Fruit fly (Drosophila melanogaster) whole organism, prepupa: ENCODE data around the gene CG4757.

ENCODE experiments used
- Blimp-1 ChIP-seq: fragments of 200-800 bp; sonication (Bioruptor generic); optimal IDR thresholded peaks from 3 replicates; lab custom pipeline; 2017; ENCODE audit warnings: missing biosample characterization, missing genetic modification characterization, mild to moderate bottlenecking, moderate library complexity, missing genetic modification reagents
- CG10631 ChIP-seq: fragments of 200-800 bp; sonication (Bioruptor generic); optimal IDR thresholded peaks from 2 replicates; lab custom pipeline; 2016; ENCODE audit warnings: missing biosample characterization, missing genetic modification characterization
- CG11294 ChIP-seq: fragments of 200-800 bp; sonication (Bioruptor generic); IDR thresholded peaks from 2 replicates; pipeline ENCODE4 v1.3.6; 2022; ENCODE audit warnings: missing biosample characterization, missing genetic modification characterization
- CG11762 ChIP-seq: fragments of 200-800 bp; sonication (Bioruptor generic); optimal IDR thresholded peaks from 3 replicates; lab custom pipeline; 2016; ENCODE audit warnings: missing biosample characterization, missing genetic modification characterization; ENCODE audit not compliant: insufficient read depth
- CG11902 ChIP-seq: fragments of 200-800 bp; sonication (Bioruptor generic); optimal IDR thresholded peaks from 3 replicates; lab custom pipeline; 2016; ENCODE audit warnings: missing biosample characterization, missing genetic modification characterization
- CG15336 ChIP-seq: fragments of 200-800 bp; sonication (Bioruptor generic); IDR thresholded peaks from 2 replicates; pipeline ENCODE4 v1.3.6; 2022; ENCODE audit warnings: missing biosample characterization, missing genetic modification characterization
- CG1621 ChIP-seq: fragments of 200-800 bp; sonication (Bioruptor generic); optimal IDR thresholded peaks from 3 replicates; lab custom pipeline; 2018; ENCODE audit warnings: missing biosample characterization, mild to moderate bottlenecking, missing genetic modification characterization
- CG32006 ChIP-seq: fragments of 200-800 bp; sonication (Bioruptor generic); optimal IDR thresholded peaks from 3 replicates; lab custom pipeline; 2017; ENCODE audit warnings: missing biosample characterization, mild to moderate bottlenecking, missing genetic modification characterization
- CG34406 ChIP-seq: fragments of 200-800 bp; sonication (Bioruptor generic); optimal IDR thresholded peaks from 3 replicates; lab custom pipeline; 2016; ENCODE audit warnings: missing biosample characterization, missing genetic modification characterization
- CG3919 ChIP-seq: fragments of 200-800 bp; sonication (Bioruptor generic); optimal IDR thresholded peaks from 3 replicates; lab custom pipeline; 2016; ENCODE audit warnings: missing biosample characterization, missing genetic modification characterization
- CG4318 ChIP-seq: fragments of 200-800 bp; sonication (Bioruptor generic); optimal IDR thresholded peaks from 3 replicates; lab custom pipeline; 2017; ENCODE audit warnings: missing biosample characterization, mild to moderate bottlenecking, missing genetic modification characterization
- CG6163 ChIP-seq: fragments of 200-800 bp; sonication (Bioruptor generic); IDR thresholded peaks from 3 replicates; pipeline ENCODE4 v1.3.6; 2022; ENCODE audit warnings: missing biosample characterization, missing genetic modification characterization
- CG6276 ChIP-seq: fragments of 200-800 bp; sonication (Bioruptor generic); optimal IDR thresholded peaks from 2 replicates; lab custom pipeline; 2017; ENCODE audit warnings: missing biosample characterization, mild to moderate bottlenecking, missing genetic modification characterization
- CG6792 ChIP-seq: fragments of 200-800 bp; sonication (Bioruptor generic); optimal IDR thresholded peaks from 3 replicates; lab custom pipeline; 2016; ENCODE audit warnings: missing biosample characterization, missing genetic modification characterization
- CG6854 ChIP-seq: fragments of 200-800 bp; sonication (Bioruptor generic); optimal IDR thresholded peaks from 2 replicates; lab custom pipeline; 2017; ENCODE audit warnings: missing biosample characterization, mild to moderate bottlenecking, missing genetic modification characterization
- CG7368 ChIP-seq: fragments of 200-800 bp; sonication (Bioruptor generic); optimal IDR thresholded peaks from 3 replicates; lab custom pipeline; 2016; ENCODE audit warnings: missing biosample characterization, missing genetic modification characterization
- CG8319 ChIP-seq: fragments of 200-800 bp; sonication (Bioruptor generic); optimal IDR thresholded peaks from 3 replicates; lab custom pipeline; 2016; ENCODE audit warnings: missing biosample characterization, missing genetic modification characterization
- CG8632 ChIP-seq: fragments of 200-800 bp; sonication (Bioruptor generic); optimal IDR thresholded peaks from 3 replicates; lab custom pipeline; 2016; ENCODE audit warnings: missing biosample characterization, missing genetic modification characterization
- CG9139 ChIP-seq: fragments of 200-800 bp; sonication (Bioruptor generic); optimal IDR thresholded peaks from 3 replicates; lab custom pipeline; 2017; ENCODE audit warnings: missing biosample characterization, mild to moderate bottlenecking, missing genetic modification characterization
- Eip75B ChIP-seq: fragments of 200-800 bp; sonication (Bioruptor generic); optimal IDR thresholded peaks from 3 replicates; lab custom pipeline; 2016; ENCODE audit warnings: missing biosample characterization, missing genetic modification characterization
- Eip78C ChIP-seq: fragments of 200-800 bp; sonication (Bioruptor generic); peaks from one replicate; lab custom pipeline; 2016; ENCODE audit warnings: missing biosample characterization, missing genetic modification characterization
- Ets21C ChIP-seq: fragments of 200-800 bp; sonication (Bioruptor generic); optimal IDR thresholded peaks from 3 replicates; lab custom pipeline; 2016; ENCODE audit warnings: missing biosample characterization, missing genetic modification characterization
- Ets96B ChIP-seq: fragments of 200-800 bp; optimal IDR thresholded peaks from 2 replicates; lab custom pipeline; 2019; ENCODE audit warnings: missing biosample characterization, mild to moderate bottlenecking, missing genetic modification characterization, moderate library complexity
- Hr38 ChIP-seq: sonication (Bioruptor generic); optimal IDR thresholded peaks from 2 replicates; lab custom pipeline; 2016; ENCODE audit warnings: missing biosample characterization, missing genetic modification characterization
- Hr4 ChIP-seq: fragments of 200-800 bp; sonication (Bioruptor generic); optimal IDR thresholded peaks from 3 replicates; lab custom pipeline; 2016; ENCODE audit warnings: missing biosample characterization, missing genetic modification characterization
- Met ChIP-seq: fragments of 200-800 bp; sonication (Bioruptor generic); optimal IDR thresholded peaks from 3 replicates; lab custom pipeline; 2016; ENCODE audit warnings: missing biosample characterization, missing genetic modification characterization
- OdsH ChIP-seq: fragments of 200-800 bp; sonication (Bioruptor generic); optimal IDR thresholded peaks from 3 replicates; lab custom pipeline; 2016; ENCODE audit warnings: missing biosample characterization, missing genetic modification characterization
- Smox ChIP-seq: fragments of 200-800 bp; sonication (Bioruptor generic); optimal IDR thresholded peaks from 3 replicates; lab custom pipeline; 2016; ENCODE audit warnings: missing biosample characterization, missing genetic modification characterization
- Sox14 ChIP-seq: fragments of 200-800 bp; sonication (Bioruptor generic); optimal IDR thresholded peaks from 3 replicates; lab custom pipeline; 2016; ENCODE audit warnings: missing biosample characterization, missing genetic modification characterization
- Sox15 ChIP-seq: fragments of 200-800 bp; sonication (Bioruptor generic); optimal IDR thresholded peaks from 3 replicates; lab custom pipeline; 2016; ENCODE audit warnings: missing biosample characterization, missing genetic modification characterization
- achi ChIP-seq: fragments of 200-800 bp; sonication (Bioruptor generic); optimal IDR thresholded peaks from 3 replicates; lab custom pipeline; 2016; ENCODE audit warnings: missing biosample characterization, missing genetic modification characterization
- acj6 ChIP-seq: fragments of 200-800 bp; sonication (Bioruptor generic); optimal IDR thresholded peaks from 3 replicates; lab custom pipeline; 2016; ENCODE audit warnings: missing biosample characterization, missing genetic modification characterization
- cyc ChIP-seq: fragments of 200-800 bp; sonication (Bioruptor generic); optimal IDR thresholded peaks from 3 replicates; lab custom pipeline; 2016; ENCODE audit warnings: missing biosample characterization, missing genetic modification characterization
- dac ChIP-seq: fragments of 200-800 bp; sonication (Bioruptor generic); optimal IDR thresholded peaks from 2 replicates; lab custom pipeline; 2017; ENCODE audit warnings: missing biosample characterization, mild to moderate bottlenecking, missing genetic modification characterization
- dsx ChIP-seq: fragments of 200-800 bp; optimal IDR thresholded peaks from 3 replicates; lab custom pipeline; 2019; ENCODE audit warnings: missing biosample characterization, mild to moderate bottlenecking, missing genetic modification characterization, moderate library complexity; ENCODE audit not compliant: poor library complexity, severe bottlenecking
- eg ChIP-seq: fragments of 200-800 bp; sonication (Bioruptor generic); IDR thresholded peaks from 3 replicates; pipeline ENCODE4 v1.3.6; 2022; ENCODE audit warnings: missing biosample characterization, missing genetic modification characterization
- esn ChIP-seq: fragments of 200-800 bp; sonication (Bioruptor generic); optimal IDR thresholded peaks from 2 replicates; lab custom pipeline; 2016; ENCODE audit warnings: missing biosample characterization, mild to moderate bottlenecking, missing genetic modification characterization, moderate library complexity
- fkh ChIP-seq: fragments of 200-800 bp; sonication (Bioruptor generic); optimal IDR thresholded peaks from 3 replicates; lab custom pipeline; 2017; ENCODE audit warnings: missing biosample characterization, mild to moderate bottlenecking, missing genetic modification characterization, moderate library complexity
- pdm3 ChIP-seq: fragments of 200-800 bp; sonication (Bioruptor generic); optimal IDR thresholded peaks from 3 replicates; lab custom pipeline; 2016; ENCODE audit warnings: missing biosample characterization, missing genetic modification characterization
- spab ChIP-seq: fragments of 200-800 bp; sonication (Bioruptor generic); optimal IDR thresholded peaks from 2 replicates; lab custom pipeline; 2017; ENCODE audit warnings: missing biosample characterization, mild to moderate bottlenecking, missing genetic modification characterization, missing genetic modification reagents
- svp ChIP-seq: fragments of 200-800 bp; sonication (Bioruptor generic); peaks from one replicate; lab custom pipeline; 2016; ENCODE audit warnings: missing biosample characterization, missing genetic modification characterization
- topi ChIP-seq: fragments of 200-800 bp; sonication (Bioruptor generic); optimal IDR thresholded peaks from 3 replicates; lab custom pipeline; 2016; ENCODE audit warnings: missing biosample characterization, missing genetic modification characterization
- vri ChIP-seq: fragments of 200-800 bp; sonication (Bioruptor generic); optimal IDR thresholded peaks from 3 replicates; lab custom pipeline; 2016; ENCODE audit warnings: missing biosample characterization, mild to moderate bottlenecking, missing genetic modification characterization

Gene CG4757

dm6 chr3R:11153799-11154273, 7.2 kb upstream of the CG4757 start, which contains the start of gene Ugt302K1 (continued):
- TF ChIP-seq pdm3 = no peak
- TF ChIP-seq CG8319 (GFP tag; lab: Kevin White, UChicago) = no peak
- no peak for TF ChIP-seq esn (GFP tag; lab: Kevin White, UChicago)
- TF ChIP-seq Ets96B (tag; lab: Kevin White, UChicago) = peak; percentile 67
- TF ChIP-seq CG6792 (GFP tag; lab: Kevin White, UChicago) = peak; percentile 19
- no peak for TF ChIP-seq CG6276 (GFP tag; lab: Kevin White, UChicago)
- peak; percentile 11 for TF ChIP-seq Sox14 (GFP tag; lab: Kevin White, UChicago)
- peak; percentile 4 for TF ChIP-seq CG7368 (GFP tag; lab: Kevin White, UChicago)
- peak; percentile 77; the same call in 2 of the 3 replicates for TF ChIP-seq CG6163
- TF ChIP-seq Smox (GFP tag; lab: Kevin White, UChicago) = peak; percentile 12
- peak; percentile 57 for TF ChIP-seq CG10631 (GFP tag; lab: Kevin White, UChicago)
- TF ChIP-seq CG32006 (GFP tag; lab: Kevin White, UChicago) = no peak
- no peak for TF ChIP-seq Hr4 (GFP tag; lab: Kevin White, UChicago)
- peak; percentile 58 for TF ChIP-seq dsx (GFP tag; lab: Kevin White, UChicago)
- peak; percentile 51 for TF ChIP-seq achi
- peak; percentile 11 for TF ChIP-seq CG11902
- peak; percentile 24 for TF ChIP-seq CG11762 (GFP tag; lab: Kevin White, UChicago)
- TF ChIP-seq CG3919 (GFP tag; lab: Kevin White, UChicago) = peak; percentile 61
- peak; percentile 45 for TF ChIP-seq spab
- TF ChIP-seq eg (GFP tag; lab: Robert Waterston, UW) = peak; percentile 77
- peak; percentile 81 for TF ChIP-seq svp (GFP tag; lab: Kevin White, UChicago)
- no peak for TF ChIP-seq CG6854 (GFP tag; lab: Kevin White, UChicago)
- peak; percentile 53 for TF ChIP-seq Met (GFP tag; lab: Kevin White, UChicago)
- TF ChIP-seq CG34406 (GFP tag; lab: Kevin White, UChicago) = peak; percentile 39
- no peak for TF ChIP-seq fkh (GFP tag; lab: Kevin White, UChicago)
- TF ChIP-seq Ets21C (GFP tag; lab: Kevin White, UChicago) = no peak
- TF ChIP-seq Blimp-1 (GFP tag; lab: Kevin White, UChicago) = peak; percentile 35
- TF ChIP-seq vri (GFP tag; lab: Kevin White, UChicago) = peak; percentile 4
- TF ChIP-seq CG15336 = no peak; the same call in 1 of the 2 replicates
- peak; percentile 59 for TF ChIP-seq cyc
- peak; percentile 1 for TF ChIP-seq Sox15 (GFP tag; lab: Kevin White, UChicago)
- peak; percentile 25 for TF ChIP-seq CG8632 (GFP tag; lab: Kevin White, UChicago)
- no peak for TF ChIP-seq Eip75B (GFP tag; lab: Kevin White, UChicago)
- TF ChIP-seq CG11294 (GFP tag; lab: Robert Waterston, UW) = peak; percentile 22; the same call in 1 of the 2 replicates
- TF ChIP-seq CG9139 (GFP tag; lab: Kevin White, UChicago) = peak; percentile 23
- TF ChIP-seq OdsH (GFP tag; lab: Kevin White, UChicago) = peak; percentile 55

dm6 chr3R:11154576-11155113, 6.4 kb upstream of the CG4757 start, which contains the start of gene Ugt302E1:
Ugt302E1 (plus strand) TSS chr3R:11154626.
- TF ChIP-seq Eip78C (GFP tag; lab: Kevin White, UChicago) (no peak), eg (GFP tag; lab: Robert Waterston, UW) (no peak), topi (GFP tag; lab: Kevin White, UChicago) (no peak), CG6792 (GFP tag; lab: Kevin White, UChicago) (no peak), dac (GFP tag; lab: Kevin White, UChicago) (no peak), acj6 (GFP tag; lab: Kevin White, UChicago) (no peak), Ets21C (GFP tag; lab: Kevin White, UChicago) (no peak), vri (GFP tag; lab: Kevin White, UChicago) (no peak), CG4318 (GFP tag; lab: Kevin White, UChicago) (no peak), CG1621 (no peak), Hr38 (GFP tag; lab: Kevin White, UChicago) (no peak)
